Worm (Caenorhabditis elegans): ENCODE data around the gene hyl-1.

DNA sequence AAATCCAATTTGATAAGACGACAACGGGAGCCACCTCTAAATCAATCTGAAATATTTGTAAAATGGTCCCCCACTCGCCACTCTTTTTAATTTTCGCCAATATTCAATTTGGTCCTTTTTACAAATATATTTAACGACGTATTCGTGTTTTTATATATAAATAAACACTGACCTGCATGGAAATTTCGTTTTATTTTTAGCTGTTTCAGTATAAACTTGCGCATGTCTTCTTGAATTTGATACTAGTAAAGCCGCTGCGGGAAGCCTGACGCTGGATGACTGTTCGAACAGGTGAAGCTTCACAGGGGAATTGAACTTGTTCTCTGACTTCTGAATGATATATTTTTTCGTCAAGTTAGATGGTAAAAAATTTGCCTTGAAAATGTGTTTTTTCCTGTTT, 24.4 kb upstream of the hyl-1 start:
- TF ChIP-seq ceh-82 (tag; optimal IDR thresholded peaks at IDR 0.05) (no peak), skn-1 (tag; optimal IDR thresholded peaks at IDR 0.05) (no peak), unc-39 (tag; optimal IDR thresholded peaks at IDR 0.05) (no peak)
